Fruit fly (Drosophila melanogaster) whole organism, embryonic: ENCODE measurements around the gene CG32713.

Experiments used
- Aef1 ChIP-seq: fragments of 200-800 bp; sonication (Bioruptor generic); IDR thresholded peaks from 3 replicates; pipeline ENCODE4 v1.3.6; 2022; ENCODE audit warnings: missing biosample characterization, missing genetic modification characterization
- CG10321 ChIP-seq: fragments of 200-800 bp; sonication (Bioruptor generic); IDR thresholded peaks from 2 replicates; pipeline ENCODE4 v1.3.6; 2022; ENCODE audit warnings: missing biosample characterization, missing genetic modification characterization
- CG10462 ChIP-seq: fragments of 200-800 bp; sonication (Bioruptor generic); optimal IDR thresholded peaks from 2 replicates; lab custom pipeline; 2016; ENCODE audit warnings: missing biosample characterization, missing genetic modification characterization
- CG11085 ChIP-seq: fragments of 200-800 bp; sonication (Bioruptor generic); IDR thresholded peaks from 2 replicates; pipeline ENCODE4 v1.3.6; 2022; ENCODE audit warnings: missing biosample characterization, missing genetic modification characterization
- CG1233 ChIP-seq: fragments of 200-800 bp; sonication (Bioruptor generic); optimal IDR thresholded peaks from 4 replicates; lab custom pipeline; 2018; ENCODE audit warnings: missing biosample characterization, mild to moderate bottlenecking, missing genetic modification characterization
- CG12659 ChIP-seq: fragments of 200-800 bp; sonication (Bioruptor generic); optimal IDR thresholded peaks from 3 replicates; lab custom pipeline; 2017; ENCODE audit warnings: mild to moderate bottlenecking, missing biosample characterization, missing genetic modification reagents, missing genetic modification characterization
- CG13296 ChIP-seq: fragments of 200-800 bp; sonication (Bioruptor generic); optimal IDR thresholded peaks from 3 replicates; lab custom pipeline; 2018; ENCODE audit warnings: missing biosample characterization, mild to moderate bottlenecking, missing genetic modification characterization
- CG15011 ChIP-seq: fragments of 200-800 bp; sonication (Bioruptor generic); optimal IDR thresholded peaks from 3 replicates; lab custom pipeline; 2018; ENCODE audit warnings: missing biosample characterization, mild to moderate bottlenecking, missing genetic modification characterization
- CG15073 ChIP-seq: fragments of 200-800 bp; sonication (Bioruptor generic); optimal IDR thresholded peaks from 2 replicates; lab custom pipeline; 2016; ENCODE audit warnings: missing biosample characterization, missing genetic modification characterization
- CG15269 ChIP-seq: fragments of 200-800 bp; sonication (Bioruptor generic); optimal IDR thresholded peaks from 2 replicates; lab custom pipeline; 2018; ENCODE audit warnings: missing biosample characterization, mild to moderate bottlenecking, missing genetic modification characterization, moderate library complexity
- CG1832 ChIP-seq: fragments of 200-800 bp; sonication (Bioruptor generic); optimal IDR thresholded peaks from 2 replicates; lab custom pipeline; 2017; ENCODE audit warnings: missing biosample characterization, mild to moderate bottlenecking, missing genetic modification characterization, inconsistent platforms
- CG31365 ChIP-seq: fragments of 200-800 bp; sonication (Bioruptor generic); optimal IDR thresholded peaks from 2 replicates; lab custom pipeline; 2018; ENCODE audit warnings: missing biosample characterization, mild to moderate bottlenecking, missing genetic modification characterization
- CG32532 ChIP-seq: fragments of 200-800 bp; sonication (Bioruptor generic); IDR thresholded peaks from 2 replicates; pipeline ENCODE4 v1.3.6; 2022; ENCODE audit warnings: missing biosample characterization, missing genetic modification characterization
- CG33213 ChIP-seq: fragments of 200-800 bp; sonication (Bioruptor generic); optimal IDR thresholded peaks from 3 replicates; lab custom pipeline; 2016; ENCODE audit warnings: missing biosample characterization, missing genetic modification characterization
- CG42726 ChIP-seq: fragments of 200-800 bp; sonication (Bioruptor generic); IDR thresholded peaks from 2 replicates; pipeline ENCODE4 v1.3.6; 2022; ENCODE audit warnings: missing biosample characterization, missing genetic modification characterization; ENCODE audit not compliant: partially characterized antibody
- CG4617 ChIP-seq: fragments of 200-800 bp; sonication (Bioruptor generic); optimal IDR thresholded peaks from 3 replicates; lab custom pipeline; 2016; ENCODE audit warnings: missing biosample characterization, missing genetic modification characterization, borderline replicate concordance
- CG5180 ChIP-seq: fragments of 200-800 bp; sonication (Bioruptor generic); optimal IDR thresholded peaks from 3 replicates; lab custom pipeline; 2017; ENCODE audit warnings: missing biosample characterization, missing genetic modification characterization, mild to moderate bottlenecking, moderate library complexity, missing genetic modification reagents
- CG9797 ChIP-seq: fragments of 200-800 bp; sonication (Bioruptor generic); optimal IDR thresholded peaks from 3 replicates; lab custom pipeline; 2018; ENCODE audit warnings: missing biosample characterization, mild to moderate bottlenecking, missing genetic modification characterization
- CG9817 ChIP-seq: fragments of 200-800 bp; sonication (Bioruptor generic); optimal IDR thresholded peaks from 2 replicates; lab custom pipeline; 2018; ENCODE audit warnings: missing biosample characterization, mild to moderate bottlenecking, missing genetic modification characterization, moderate library complexity
- D19A ChIP-seq: fragments of 200-800 bp; optimal IDR thresholded peaks from 3 replicates; lab custom pipeline; 2019; ENCODE audit warnings: missing biosample characterization, mild to moderate bottlenecking, missing genetic modification characterization, moderate library complexity
- Deaf1 ChIP-seq: fragments of 200-800 bp; optimal IDR thresholded peaks from 3 replicates; lab custom pipeline; 2019; ENCODE audit warnings: missing biosample characterization, mild to moderate bottlenecking, missing genetic modification characterization, moderate library complexity
- Doc3 ChIP-seq: fragments of 200-800 bp; sonication (Bioruptor generic); IDR thresholded peaks from 3 replicates; pipeline ENCODE4 v1.3.6; 2022; ENCODE audit warnings: missing biosample characterization, missing genetic modification characterization; ENCODE audit not compliant: partially characterized antibody
- Hr51 ChIP-seq, 2 experiments: fragments of 200-800 bp; sonication (Bioruptor generic); optimal IDR thresholded peaks; 2 replicates in 1 of 2; 3 replicates in 1 of 2; lab custom pipeline; 2016 to 2018; ENCODE audit warnings: missing biosample characterization in 2 of 2, missing genetic modification characterization in 2 of 2, mild to moderate bottlenecking in 1 of 2, moderate library complexity in 1 of 2
- Lpt ChIP-seq: fragments of >200 bp; optimal IDR thresholded peaks from 2 replicates; lab custom pipeline; 2018; ENCODE audit warnings: missing biosample characterization, missing genetic modification characterization
- MESR4 ChIP-seq: fragments of 200-800 bp; sonication (Bioruptor generic); optimal IDR thresholded peaks from 2 replicates; lab custom pipeline; 2018; ENCODE audit warnings: missing biosample characterization, mild to moderate bottlenecking, missing genetic modification characterization, moderate library complexity
- Myb ChIP-seq: fragments of 200-800 bp; sonication (Bioruptor generic); optimal IDR thresholded peaks from 2 replicates; lab custom pipeline; 2016; ENCODE audit warnings: missing biosample characterization, missing genetic modification characterization
- Oli ChIP-seq: fragments of 200-800 bp; sonication (Bioruptor generic); optimal IDR thresholded peaks from 2 replicates; lab custom pipeline; 2018; ENCODE audit warnings: missing biosample characterization, mild to moderate bottlenecking, missing genetic modification characterization, moderate library complexity
- Rx ChIP-seq: fragments of 200-800 bp; sonication (Bioruptor generic); IDR thresholded peaks from 2 replicates; pipeline ENCODE4 v1.3.6; 2022; ENCODE audit warnings: missing biosample characterization, missing genetic modification characterization
- Spps ChIP-seq: fragments of 200-800 bp; sonication (Bioruptor generic); optimal IDR thresholded peaks from 2 replicates; lab custom pipeline; 2018; ENCODE audit warnings: missing biosample characterization, mild to moderate bottlenecking, missing genetic modification characterization
- Sry-β ChIP-seq: fragments of 200-800 bp; sonication (Bioruptor generic); optimal IDR thresholded peaks from 2 replicates; lab custom pipeline; 2018; ENCODE audit warnings: missing biosample characterization, mild to moderate bottlenecking, missing genetic modification characterization, moderate library complexity
- ab ChIP-seq: fragments of 200-800 bp; sonication (Bioruptor generic); optimal IDR thresholded peaks from 2 replicates; lab custom pipeline; 2016; ENCODE audit warnings: missing biosample characterization, missing genetic modification characterization
- amos ChIP-seq: fragments of 200-800 bp; sonication (Bioruptor generic); IDR thresholded peaks from 2 replicates; pipeline ENCODE4 v1.3.6; 2022; ENCODE audit warnings: missing biosample characterization, missing genetic modification characterization; ENCODE audit not compliant: partially characterized antibody
- bcd ChIP-seq: fragments of 200-800 bp; sonication (Bioruptor generic); optimal IDR thresholded peaks from 2 replicates; lab custom pipeline; 2017; ENCODE audit warnings: missing biosample characterization, mild to moderate bottlenecking, missing genetic modification characterization
- br ChIP-seq: fragments of >200 bp; optimal IDR thresholded peaks from 2 replicates; lab custom pipeline; 2017
- chif ChIP-seq, 2 experiments: fragments of 200-800 bp; sonication (Bioruptor generic); optimal IDR thresholded peaks; 3 replicates each; lab custom pipeline; 2016; ENCODE audit warnings: missing biosample characterization in 2 of 2, missing genetic modification characterization in 2 of 2
- croc ChIP-seq: fragments of 200-800 bp; sonication (Bioruptor generic); conservative IDR thresholded peaks from 3 replicates; pipeline ENCODE4 v1.3.6; 2022; ENCODE audit warnings: missing biosample characterization, missing genetic modification characterization
- gt ChIP-seq: fragments of 200-800 bp; sonication (Bioruptor generic); IDR thresholded peaks from 2 replicates; pipeline ENCODE4 v1.3.6; 2022; ENCODE audit warnings: missing biosample characterization, missing genetic modification characterization
- h ChIP-seq: fragments of >200 bp; optimal IDR thresholded peaks from 2 replicates; lab custom pipeline; 2017
- ind ChIP-seq: fragments of 200-800 bp; sonication (Bioruptor generic); optimal IDR thresholded peaks from 3 replicates; lab custom pipeline; 2016; ENCODE audit warnings: missing biosample characterization, missing genetic modification characterization
- inv ChIP-seq: fragments of 200-800 bp; sonication (Bioruptor generic); IDR thresholded peaks from 2 replicates; pipeline ENCODE4 v1.3.6; 2022; ENCODE audit warnings: missing biosample characterization, missing genetic modification characterization; ENCODE audit not compliant: partially characterized antibody
- klu ChIP-seq: fragments of 200-800 bp; sonication (Bioruptor generic); IDR thresholded peaks from 2 replicates; pipeline ENCODE4 v1.3.6; 2022; ENCODE audit warnings: missing biosample characterization, missing genetic modification characterization
- knrl ChIP-seq: fragments of 200-800 bp; sonication (Bioruptor generic); IDR thresholded peaks from 3 replicates; pipeline ENCODE4 v1.3.6; 2022; ENCODE audit warnings: missing biosample characterization, missing genetic modification characterization; ENCODE audit not compliant: partially characterized antibody
- phol ChIP-seq: fragments of 200-800 bp; sonication (Bioruptor generic); optimal IDR thresholded peaks from 3 replicates; lab custom pipeline; 2018; ENCODE audit warnings: missing biosample characterization, mild to moderate bottlenecking, missing genetic modification characterization, moderate library complexity
- pita ChIP-seq: fragments of 200-800 bp; sonication (Bioruptor generic); optimal IDR thresholded peaks from 2 replicates; lab custom pipeline; 2017; ENCODE audit warnings: missing biosample characterization, mild to moderate bottlenecking, missing genetic modification characterization
- prd ChIP-seq, 3 experiments: fragments of >200 bp in 2 of 3; fragments of 200-800 bp in 1 of 3; sonication (Bioruptor generic) in 1 of 3; optimal IDR thresholded peaks in 2 of 3; IDR thresholded peaks in 1 of 3; 2 replicates in 2 of 3; 3 replicates in 1 of 3; pipeline versions ENCODE4 v1.3.6 to Lab custom; 2017 to 2022; ENCODE audit warnings: missing biosample characterization in 1 of 3, missing genetic modification characterization in 1 of 3
- repo ChIP-seq: fragments of 200-800 bp; sonication (Bioruptor generic); optimal IDR thresholded peaks from 2 replicates; lab custom pipeline; 2016; ENCODE audit warnings: missing biosample characterization, missing genetic modification characterization
- run ChIP-seq: fragments of 200-800 bp; sonication (Bioruptor generic); optimal IDR thresholded peaks from 3 replicates; lab custom pipeline; 2018; ENCODE audit warnings: missing biosample characterization, mild to moderate bottlenecking, missing genetic modification characterization
- sqz ChIP-seq: fragments of 200-800 bp; sonication (Bioruptor generic); optimal IDR thresholded peaks from 3 replicates; lab custom pipeline; 2018; ENCODE audit warnings: missing biosample characterization, mild to moderate bottlenecking, missing genetic modification characterization
- stwl ChIP-seq: fragments of 200-800 bp; sonication (Bioruptor generic); optimal IDR thresholded peaks from 3 replicates; lab custom pipeline; 2018; ENCODE audit warnings: missing biosample characterization, mild to moderate bottlenecking, missing genetic modification characterization, moderate library complexity
- toy ChIP-seq: fragments of 200-800 bp; sonication (Bioruptor generic); IDR thresholded peaks from 2 replicates; pipeline ENCODE4 v1.3.6; 2022; ENCODE audit warnings: missing biosample characterization, missing genetic modification characterization
- z ChIP-seq: fragments of 200-800 bp; sonication (Bioruptor generic); IDR thresholded peaks from 3 replicates; pipeline ENCODE4 v1.3.6; 2022; ENCODE audit warnings: missing biosample characterization, missing genetic modification characterization

Gene CG32713

DNA sequence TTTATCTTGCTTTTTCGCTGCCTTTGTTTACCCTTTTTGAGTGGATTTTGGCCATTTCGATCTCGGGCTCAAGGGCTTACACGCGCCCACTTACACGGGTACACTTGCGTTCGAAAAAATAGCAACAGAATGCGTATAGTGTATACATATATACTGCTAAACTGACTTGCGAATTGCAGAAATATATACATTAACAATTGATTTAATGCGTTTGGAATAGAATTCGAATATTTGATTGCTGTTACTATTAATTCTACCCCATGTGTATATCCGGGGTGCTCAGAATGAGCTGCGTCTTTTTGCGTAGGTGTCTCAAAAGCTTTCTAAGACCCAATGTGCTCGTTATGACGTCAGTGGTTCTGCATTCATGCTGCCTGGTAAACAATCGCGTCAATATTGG is 36.0 kb upstream of the CG32713 start (continued):
- TF ChIP-seq CG10321 (GFP tag; lab: Robert Waterston, UW) (no peak), Doc3 (GFP tag; lab: Robert Waterston, UW) (no peak), ab (GFP tag; lab: Kevin White, UChicago) (no peak), amos (GFP tag; lab: Robert Waterston, UW) (no peak), CG32532 (GFP tag; lab: Robert Waterston, UW) (peak; percentile 72), CG5180 (GFP tag; lab: Kevin White, UChicago) (no peak), knrl (GFP tag; lab: Robert Waterston, UW) (no peak), CG4617 (GFP tag; lab: Kevin White, UChicago) (no peak), CG15269 (tag; lab: Kevin White, UChicago) (peak; percentile 56), D19A (tag; lab: Kevin White, UChicago) (no peak), CG15073 (no peak), Oli (tag; lab: Kevin White, UChicago) (peak; percentile 41), CG11085 (GFP tag; lab: Robert Waterston, UW) (no peak), Deaf1 (no peak), MESR4 (GFP tag; lab: Kevin White, UChicago) (no peak), toy (GFP tag; lab: Robert Waterston, UW) (no peak), prd (optimal IDR thresholded peaks at IDR 0.05; lab: Kevin White, UChicago) (no peak), prd (GFP tag; IDR thresholded peaks at IDR 0.05; lab: Robert Waterston, UW) (peak; percentile 48; the same call in 1 of the 3 replicates), inv (GFP tag; lab: Robert Waterston, UW) (no peak), klu (GFP tag; lab: Robert Waterston, UW) (no peak), repo (no peak), CG1832 (GFP tag; lab: Kevin White, UChicago) (no peak), croc (no peak), gt (GFP tag; lab: Robert Waterston, UW) (no peak), CG13296 (no peak), CG42726 (GFP tag; lab: Robert Waterston, UW) (no peak), phol (no peak), br (lab: Kevin White, UChicago) (no peak), z (GFP tag; lab: Robert Waterston, UW) (peak; percentile 58; the same call in 1 of the 3 replicates), h (no peak), sqz (GFP tag; lab: Kevin White, UChicago) (no peak), stwl (tag; lab: Kevin White, UChicago) (no peak), Myb (GFP tag; lab: Kevin White, UChicago) (peak; percentile 7), ind (peak; percentile 43), CG1233 (GFP tag; lab: Kevin White, UChicago) (peak; percentile 2), bcd (GFP tag; lab: Kevin White, UChicago) (peak; percentile 14), chif (GFP tag; optimal IDR thresholded peaks at IDR 0.05; lab: Kevin White, UChicago) (peak in 1 of 2 experiments; percentile 39), Sry-β (GFP tag; lab: Kevin White, UChicago) (no peak), pita (GFP tag; lab: Kevin White, UChicago) (no peak), CG33213 (no peak), CG12659 (GFP tag; lab: Kevin White, UChicago) (peak; percentile 3), Rx (GFP tag; lab: Robert Waterston, UW) (peak; percentile 39; the same call in 1 of the 2 replicates), CG31365 (tag; lab: Kevin White, UChicago) (no peak), run (tag; lab: Kevin White, UChicago) (no peak), CG9817 (peak; percentile 38), Aef1 (GFP tag; lab: Robert Waterston, UW) (no peak), Lpt (GFP tag; lab: Kevin White, UChicago) (no peak), Spps (no peak), Hr51 (GFP tag; optimal IDR thresholded peaks at IDR 0.05; lab: Kevin White, UChicago) (peak in 1 of 2 experiments; percentile 48), CG9797 (GFP tag; lab: Kevin White, UChicago) (no peak), CG10462 (GFP tag; lab: Kevin White, UChicago) (no peak), CG15011 (GFP tag; lab: Kevin White, UChicago) (peak; percentile 29)
